Fruit fly (Drosophila melanogaster) whole organism, embryonic: Measurements from ENCODE around the gene CG32639.

Experiments used
- Adf1 ChIP-seq: fragments of 200-800 bp; sonication (Bioruptor generic); IDR thresholded peaks from 2 replicates; pipeline ENCODE4 v1.3.6; 2022; ENCODE audit warnings: missing biosample characterization, missing genetic modification characterization
- Atf6 ChIP-seq: fragments of 200-800 bp; sonication (Bioruptor generic); IDR thresholded peaks from 2 replicates; pipeline ENCODE4 v1.3.6; 2022; ENCODE audit warnings: missing biosample characterization, missing genetic modification characterization
- BEAF-32 ChIP-seq: fragments of 200-800 bp; sonication (Bioruptor generic); optimal IDR thresholded peaks from 3 replicates; lab custom pipeline; 2017; ENCODE audit warnings: missing biosample characterization, missing genetic modification characterization, mild to moderate bottlenecking, moderate library complexity, missing genetic modification reagents
- CG1024 ChIP-seq: fragments of 200-800 bp; sonication (Bioruptor generic); IDR thresholded peaks from 2 replicates; pipeline ENCODE4 v1.3.6; 2022; ENCODE audit warnings: missing biosample characterization, missing genetic modification characterization
- CG10654 ChIP-seq: fragments of 200-800 bp; sonication (Bioruptor generic); optimal IDR thresholded peaks from 2 replicates; lab custom pipeline; 2016; ENCODE audit warnings: missing biosample characterization, missing genetic modification characterization
- CG11456 ChIP-seq: fragments of 200-800 bp; sonication (Bioruptor generic); IDR thresholded peaks from 3 replicates; pipeline ENCODE4 v1.3.6; 2022; ENCODE audit warnings: missing biosample characterization, missing genetic modification characterization
- CG13296 ChIP-seq: fragments of 200-800 bp; sonication (Bioruptor generic); optimal IDR thresholded peaks from 3 replicates; lab custom pipeline; 2018; ENCODE audit warnings: missing biosample characterization, mild to moderate bottlenecking, missing genetic modification characterization
- CG14050 ChIP-seq: fragments of 200-800 bp; sonication (Bioruptor generic); IDR thresholded peaks from 3 replicates; pipeline ENCODE4 v1.3.6; 2022; ENCODE audit warnings: missing biosample characterization, missing genetic modification characterization
- CG17359 ChIP-seq: fragments of 200-800 bp; sonication (Bioruptor generic); optimal IDR thresholded peaks from 3 replicates; lab custom pipeline; 2018; ENCODE audit warnings: missing biosample characterization, mild to moderate bottlenecking, missing genetic modification characterization, moderate library complexity
- CG17361 ChIP-seq: fragments of 200-800 bp; sonication (Bioruptor generic); IDR thresholded peaks from 3 replicates; pipeline ENCODE4 v1.3.6; 2022; ENCODE audit warnings: missing biosample characterization, missing genetic modification characterization
- CG17385 ChIP-seq: fragments of 200-800 bp; sonication (Bioruptor generic); optimal IDR thresholded peaks from 3 replicates; lab custom pipeline; 2018; ENCODE audit warnings: missing biosample characterization, mild to moderate bottlenecking, missing genetic modification characterization
- CG17612 ChIP-seq: fragments of 200-800 bp; sonication (Bioruptor generic); IDR thresholded peaks from 2 replicates; pipeline ENCODE4 v1.3.6; 2022; ENCODE audit warnings: missing biosample characterization, missing genetic modification characterization
- CG18262 ChIP-seq: fragments of 200-800 bp; optimal IDR thresholded peaks from 3 replicates; lab custom pipeline; 2019; ENCODE audit warnings: missing biosample characterization, mild to moderate bottlenecking, missing genetic modification characterization, moderate library complexity
- CG1832 ChIP-seq: fragments of 200-800 bp; sonication (Bioruptor generic); optimal IDR thresholded peaks from 2 replicates; lab custom pipeline; 2017; ENCODE audit warnings: missing biosample characterization, mild to moderate bottlenecking, missing genetic modification characterization, inconsistent platforms
- CG2712 ChIP-seq: fragments of 200-800 bp; optimal IDR thresholded peaks from 3 replicates; lab custom pipeline; 2019; ENCODE audit warnings: missing biosample characterization, mild to moderate bottlenecking, missing genetic modification characterization, moderate library complexity
- CG3065 ChIP-seq: fragments of 200-800 bp; sonication (Bioruptor generic); optimal IDR thresholded peaks from 2 replicates; lab custom pipeline; 2016; ENCODE audit warnings: missing biosample characterization, missing genetic modification characterization
- CG3407 ChIP-seq: fragments of 200-800 bp; sonication (Bioruptor generic); optimal IDR thresholded peaks from 2 replicates; lab custom pipeline; 2018; ENCODE audit warnings: missing biosample characterization, mild to moderate bottlenecking, missing genetic modification characterization
- CG34224 ChIP-seq: fragments of 200-800 bp; sonication (Bioruptor generic); IDR thresholded peaks from 3 replicates; pipeline ENCODE4 v1.3.6; 2022; ENCODE audit warnings: missing biosample characterization, missing genetic modification characterization; ENCODE audit not compliant: partially characterized antibody
- CG34422 ChIP-seq: fragments of 200-800 bp; sonication (Bioruptor generic); IDR thresholded peaks from 3 replicates; pipeline ENCODE4 v1.3.6; 2022; ENCODE audit warnings: missing biosample characterization, missing genetic modification characterization
- CG4730 ChIP-seq: fragments of 200-800 bp; sonication (Bioruptor generic); IDR thresholded peaks from 2 replicates; pipeline ENCODE4 v1.3.6; 2022; ENCODE audit warnings: missing biosample characterization, missing genetic modification characterization
- CG5953 ChIP-seq: fragments of 200-800 bp; sonication (Bioruptor generic); IDR thresholded peaks from 2 replicates; pipeline ENCODE4 v1.3.6; 2022; ENCODE audit warnings: missing biosample characterization, missing genetic modification characterization
- CG8388 ChIP-seq: fragments of 200-800 bp; sonication (Bioruptor generic); optimal IDR thresholded peaks from 2 replicates; lab custom pipeline; 2019; ENCODE audit warnings: missing biosample characterization, mild to moderate bottlenecking, missing genetic modification characterization, moderate library complexity
- D19B ChIP-seq: fragments of 200-800 bp; sonication (Bioruptor generic); optimal IDR thresholded peaks from 2 replicates; lab custom pipeline; 2017; ENCODE audit warnings: missing biosample characterization, mild to moderate bottlenecking, missing genetic modification characterization
- Doc3 ChIP-seq: fragments of 200-800 bp; sonication (Bioruptor generic); IDR thresholded peaks from 3 replicates; pipeline ENCODE4 v1.3.6; 2022; ENCODE audit warnings: missing biosample characterization, missing genetic modification characterization; ENCODE audit not compliant: partially characterized antibody
- Drgx ChIP-seq: fragments of 200-800 bp; sonication (Bioruptor generic); IDR thresholded peaks from 2 replicates; pipeline ENCODE4 v1.3.6; 2022; ENCODE audit warnings: missing biosample characterization, missing genetic modification characterization
- Gug ChIP-seq: fragments of 200-800 bp; sonication (Bioruptor generic); IDR thresholded peaks from 4 replicates; pipeline ENCODE4 v1.3.6; 2022; ENCODE audit warnings: missing biosample characterization, missing genetic modification characterization
- H15 ChIP-seq: fragments of 200-800 bp; sonication (Bioruptor generic); IDR thresholded peaks from 3 replicates; pipeline ENCODE4 v1.3.6; 2022; ENCODE audit warnings: missing biosample characterization, missing genetic modification characterization
- Hmx ChIP-seq: fragments of 200-800 bp; sonication (Bioruptor generic); optimal IDR thresholded peaks from 2 replicates; lab custom pipeline; 2016; ENCODE audit warnings: missing biosample characterization, missing genetic modification characterization
- Hr39 ChIP-seq: fragments of >200 bp; optimal IDR thresholded peaks from 2 replicates; lab custom pipeline; 2017
- Hr78 ChIP-seq, 2 experiments: fragments of 200-800 bp in 1 of 2; fragments of >200 bp in 1 of 2; sonication (Bioruptor generic) in 1 of 2; optimal IDR thresholded peaks; 2 replicates each; lab custom pipeline; 2017 to 2019; ENCODE audit warnings: missing biosample characterization in 2 of 2, missing genetic modification characterization in 2 of 2, mild to moderate bottlenecking in 1 of 2, moderate library complexity in 1 of 2
- Nf-YA ChIP-seq: fragments of 200-800 bp; sonication (Bioruptor generic); IDR thresholded peaks from 2 replicates; pipeline ENCODE4 v1.3.6; 2022; ENCODE audit warnings: missing biosample characterization, missing genetic modification characterization
- Tbp ChIP-seq: fragments of >200 bp; optimal IDR thresholded peaks from 2 replicates; lab custom pipeline; 2018; ENCODE audit warnings: missing biosample characterization, missing genetic modification characterization
- bab2 ChIP-seq: fragments of 200-800 bp; sonication (Bioruptor generic); optimal IDR thresholded peaks from 2 replicates; lab custom pipeline; 2016; ENCODE audit warnings: missing biosample characterization, missing genetic modification characterization
- dmrt99B ChIP-seq: fragments of 200-800 bp; sonication (Bioruptor generic); optimal IDR thresholded peaks from 2 replicates; lab custom pipeline; 2018; ENCODE audit warnings: missing biosample characterization, mild to moderate bottlenecking, missing genetic modification characterization, moderate library complexity
- dysf ChIP-seq: fragments of 200-800 bp; sonication (Bioruptor generic); IDR thresholded peaks from 3 replicates; pipeline ENCODE4 v1.3.6; 2022; ENCODE audit warnings: missing biosample characterization, missing genetic modification characterization
- gce ChIP-seq: fragments of 200-800 bp; sonication (Bioruptor generic); IDR thresholded peaks from 3 replicates; pipeline ENCODE4 v1.3.6; 2022; ENCODE audit warnings: missing biosample characterization, missing genetic modification characterization
- gem ChIP-seq: fragments of 200-800 bp; sonication (Bioruptor generic); optimal IDR thresholded peaks from 2 replicates; lab custom pipeline; 2019; ENCODE audit warnings: missing biosample characterization, mild to moderate bottlenecking, missing genetic modification characterization, moderate library complexity
- jigr1 ChIP-seq: fragments of 200-800 bp; sonication (Bioruptor generic); IDR thresholded peaks from 3 replicates; pipeline ENCODE4 v1.3.6; 2022; ENCODE audit warnings: missing biosample characterization, missing genetic modification characterization
- kay ChIP-seq: fragments of 200-800 bp; sonication (Bioruptor generic); optimal IDR thresholded peaks from 2 replicates; lab custom pipeline; 2016; ENCODE audit warnings: missing biosample characterization, missing genetic modification characterization
- knrl ChIP-seq: fragments of 200-800 bp; sonication (Bioruptor generic); IDR thresholded peaks from 3 replicates; pipeline ENCODE4 v1.3.6; 2022; ENCODE audit warnings: missing biosample characterization, missing genetic modification characterization; ENCODE audit not compliant: partially characterized antibody
- lab ChIP-seq: fragments of 200-800 bp; sonication (Bioruptor generic); optimal IDR thresholded peaks from 3 replicates; lab custom pipeline; 2017; ENCODE audit warnings: missing biosample characterization, missing genetic modification characterization, mild to moderate bottlenecking, moderate library complexity, missing genetic modification reagents
- nom ChIP-seq: fragments of 200-800 bp; sonication (Bioruptor generic); optimal IDR thresholded peaks from 2 replicates; lab custom pipeline; 2017; ENCODE audit warnings: missing biosample characterization, missing genetic modification characterization, mild to moderate bottlenecking, moderate library complexity, missing genetic modification reagents
- otp ChIP-seq: fragments of 200-800 bp; sonication (Bioruptor generic); IDR thresholded peaks from 3 replicates; pipeline ENCODE4, ENCODE4 v1.3.6; 2022; ENCODE audit warnings: missing biosample characterization, missing genetic modification characterization
- p53 ChIP-seq: fragments of 200-800 bp; sonication (Bioruptor generic); optimal IDR thresholded peaks from 2 replicates; lab custom pipeline; 2016; ENCODE audit warnings: missing biosample characterization, missing genetic modification characterization
- rib ChIP-seq: fragments of 200-800 bp; sonication (Bioruptor generic); IDR thresholded peaks from 2 replicates; pipeline ENCODE4 v1.3.6; 2022; ENCODE audit warnings: missing biosample characterization, missing genetic modification characterization
- sd ChIP-seq: fragments of 200-800 bp; sonication (Bioruptor generic); optimal IDR thresholded peaks from 3 replicates; lab custom pipeline; 2018; ENCODE audit warnings: missing biosample characterization, mild to moderate bottlenecking, missing genetic modification characterization, moderate library complexity
- sim ChIP-seq: fragments of 200-800 bp; sonication (Bioruptor generic); IDR thresholded peaks from 2 replicates; pipeline ENCODE4 v1.3.6; 2022; ENCODE audit warnings: missing biosample characterization, missing genetic modification characterization
- sna ChIP-seq: fragments of 200-800 bp; sonication (Bioruptor generic); IDR thresholded peaks from 2 replicates; pipeline ENCODE4 v1.3.6; 2022; ENCODE audit warnings: missing biosample characterization, missing genetic modification characterization; ENCODE audit not compliant: partially characterized antibody
- tap ChIP-seq: fragments of 200-800 bp; optimal IDR thresholded peaks from 3 replicates; lab custom pipeline; 2019; ENCODE audit warnings: missing biosample characterization, mild to moderate bottlenecking, missing genetic modification characterization, moderate library complexity

The CG32639 gene

dm6 chrX:13277580-13278467 lies 41.5 kb upstream of the CG32639 start (continued):
- TF ChIP-seq CG3407 (GFP tag; lab: Kevin White, UChicago) (no peak), gem (tag; lab: Kevin White, UChicago) (peak; percentile 48), Hr78 (GFP tag; optimal IDR thresholded peaks at IDR 0.05; lab: Kevin White, UChicago) (peak in 1 of 2 experiments; percentile 58), rib (GFP tag; lab: Robert Waterston, UW) (no peak), Gug (GFP tag; lab: Robert Waterston, UW) (0 out of 4 replicates have a peak, but pooled peaks have one; percentile 38), CG17359 (tag; lab: Kevin White, UChicago) (peak; percentile 31), dysf (0 out of 3 replicates have a peak, but pooled peaks have one; percentile 26), CG17612 (GFP tag; lab: Robert Waterston, UW) (no peak), D19B (peak; percentile 32), tap (tag; lab: Kevin White, UChicago) (no peak), CG2712 (tag; lab: Kevin White, UChicago) (peak; percentile 47), CG8388 (no peak), p53 (GFP tag; lab: Kevin White, UChicago) (no peak), CG17361 (GFP tag; lab: Robert Waterston, UW) (peak; percentile 49; the same call in 1 of the 3 replicates), sim (no peak), Hmx (no peak), Nf-YA (no peak), CG3065 (GFP tag; lab: Kevin White, UChicago) (peak; percentile 49), Doc3 (GFP tag; lab: Robert Waterston, UW) (no peak), BEAF-32 (GFP tag; lab: Kevin White, UChicago) (no peak), kay (no peak), CG10654 (GFP tag; lab: Kevin White, UChicago) (no peak), Hr39 (lab: Kevin White, UChicago) (no peak), sd (no peak), otp (no peak), dmrt99B (tag; lab: Kevin White, UChicago) (peak; percentile 25), Adf1 (GFP tag; lab: Robert Waterston, UW) (no peak; the same call in 1 of the 2 replicates), CG1832 (no peak), CG14050 (GFP tag; lab: Robert Waterston, UW) (no peak), Drgx (GFP tag; lab: Robert Waterston, UW) (peak; percentile 35; the same call in 1 of the 2 replicates), CG11456 (GFP tag; lab: Robert Waterston, UW) (no peak), gce (GFP tag; lab: Robert Waterston, UW) (no peak), jigr1 (no peak), CG4730 (GFP tag; lab: Robert Waterston, UW) (no peak), CG1024 (GFP tag; lab: Robert Waterston, UW) (no peak), Atf6 (GFP tag; lab: Robert Waterston, UW) (no peak), CG13296 (GFP tag; lab: Kevin White, UChicago) (no peak), nom (GFP tag; lab: Kevin White, UChicago) (no peak), sna (GFP tag; lab: Robert Waterston, UW) (no peak), bab2 (GFP tag; lab: Kevin White, UChicago) (peak; percentile 29), lab (GFP tag; lab: Kevin White, UChicago) (peak; percentile 39), CG34224 (GFP tag; lab: Robert Waterston, UW) (no peak), knrl (GFP tag; lab: Robert Waterston, UW) (no peak), H15 (no peak), CG17385 (no peak), CG5953 (GFP tag; lab: Robert Waterston, UW) (no peak), Tbp (GFP tag; lab: Kevin White, UChicago) (no peak), CG18262 (tag; lab: Kevin White, UChicago) (peak; percentile 34), CG34422 (GFP tag; lab: Robert Waterston, UW) (0 out of 3 replicates have a peak, but pooled peaks have one; percentile 25)
